Worm (Caenorhabditis elegans) whole organism, L3 larva: ENCODE measurements around the gene F58A6.5.
A peak's percentile ranks its signal among the peaks of the same experiment; 100 is the strongest.

ENCODE experiments used
- R02D3.7 ChIP-seq: fragments of 150-350 bp; optimal IDR thresholded peaks from 2 replicates; lab custom pipeline; 2014; ENCODE audit warnings: missing biosample characterization, missing genetic modification characterization
- aly-2 ChIP-seq: fragments of 150-350 bp; optimal IDR thresholded peaks from 2 replicates; lab custom pipeline; 2014; ENCODE audit warnings: missing biosample characterization, missing genetic modification characterization
- ama-1 ChIP-seq: fragments of 150-350 bp; optimal IDR thresholded peaks from 2 replicates; lab custom pipeline; 2018
- ceh-16 ChIP-seq: sonication (generic microtip); optimal IDR thresholded peaks from 2 replicates; lab custom pipeline; 2017; ENCODE audit warnings: missing biosample characterization, missing genetic modification characterization
- ceh-82 ChIP-seq: fragments of 150-350 bp; optimal IDR thresholded peaks from 2 replicates; lab custom pipeline; 2014; ENCODE audit warnings: missing biosample characterization, missing genetic modification characterization
- ceh-9 ChIP-seq: sonication (generic microtip); optimal IDR thresholded peaks from 2 replicates; lab custom pipeline; 2018; ENCODE audit warnings: missing biosample characterization, missing genetic modification characterization
- egl-27 ChIP-seq: sonication (generic microtip); optimal IDR thresholded peaks from 4 replicates; lab custom pipeline; 2017; ENCODE audit warnings: missing biosample characterization, missing genetic modification reagents, missing genetic modification characterization
- egl-5 ChIP-seq: fragments of 150-350 bp; optimal IDR thresholded peaks from 2 replicates; lab custom pipeline; 2017; ENCODE audit warnings: missing biosample characterization, missing genetic modification reagents, missing genetic modification characterization, inconsistent platforms
- elt-1 ChIP-seq: fragments of 150-350 bp; optimal IDR thresholded peaks from 2 replicates; lab custom pipeline; 2014; ENCODE audit warnings: missing biosample characterization, missing genetic modification characterization
- elt-2 ChIP-seq: sonication (generic microtip); optimal IDR thresholded peaks from 2 replicates; lab custom pipeline; 2016; ENCODE audit warnings: missing genetic modification reagents, mild to moderate bottlenecking, missing genetic modification characterization, missing compliant biosample characterization
- elt-3 ChIP-seq, 3 experiments: fragments of 150-350 bp in 1 of 3; sonication (generic microtip) in 2 of 3; optimal IDR thresholded peaks; 2 replicates in 2 of 3; 4 replicates in 1 of 3; lab custom pipeline; 2014 to 2017; ENCODE audit warnings: missing biosample characterization in 3 of 3, missing genetic modification characterization in 3 of 3
- fkh-10 ChIP-seq: sonication (generic microtip); optimal IDR thresholded peaks from 2 replicates; lab custom pipeline; 2017; ENCODE audit warnings: missing biosample characterization, missing genetic modification reagents, missing genetic modification characterization
- fkh-2 ChIP-seq: fragments of 150-350 bp; optimal IDR thresholded peaks from 2 replicates; lab custom pipeline; 2014; ENCODE audit warnings: missing biosample characterization, missing genetic modification reagents, missing genetic modification characterization
- fos-1 ChIP-seq: fragments of 150-350 bp; optimal IDR thresholded peaks from 2 replicates; lab custom pipeline; 2014; ENCODE audit warnings: missing biosample characterization, missing genetic modification characterization
- hmg-11 ChIP-seq: sonication (generic microtip); optimal IDR thresholded peaks from 2 replicates; lab custom pipeline; 2016; ENCODE audit warnings: missing genetic modification characterization, missing compliant biosample characterization
- jun-1 ChIP-seq: fragments of 150-350 bp; optimal IDR thresholded peaks from 2 replicates; lab custom pipeline; 2014; ENCODE audit warnings: missing biosample characterization, missing genetic modification reagents, missing genetic modification characterization
- lin-15B ChIP-seq: fragments of 150-350 bp; optimal IDR thresholded peaks from 2 replicates; lab custom pipeline; 2014; ENCODE audit warnings: missing biosample characterization, missing genetic modification characterization
- lin-39 ChIP-seq: fragments of 150-350 bp; optimal IDR thresholded peaks from 2 replicates; lab custom pipeline; 2018; ENCODE audit warnings: missing biosample characterization, missing genetic modification reagents, missing genetic modification characterization
- lsy-12 ChIP-seq: sonication (generic microtip); optimal IDR thresholded peaks from 2 replicates; lab custom pipeline; 2016; ENCODE audit warnings: mild to moderate bottlenecking, missing genetic modification characterization, missing compliant biosample characterization
- mdl-1 ChIP-seq: fragments of 150-350 bp; optimal IDR thresholded peaks from 2 replicates; lab custom pipeline; 2014; ENCODE audit warnings: missing biosample characterization, missing genetic modification characterization
- mml-1 ChIP-seq: fragments of 150-350 bp; sonication (generic microtip); optimal IDR thresholded peaks from 3 replicates; lab custom pipeline; 2014; ENCODE audit warnings: missing biosample characterization, missing genetic modification characterization
- nfya-1 ChIP-seq: sonication (generic microtip); optimal IDR thresholded peaks from 2 replicates; lab custom pipeline; 2017; ENCODE audit warnings: missing genetic modification characterization, mild to moderate bottlenecking, missing compliant biosample characterization, antibody characterized with exemption, moderate library complexity; ENCODE audit not compliant: insufficient read depth
- nhr-12 ChIP-seq: fragments of 150-350 bp; optimal IDR thresholded peaks from 2 replicates; lab custom pipeline; 2014; ENCODE audit warnings: missing biosample characterization, missing genetic modification characterization
- nhr-237 ChIP-seq: fragments of 150-350 bp; optimal IDR thresholded peaks from 2 replicates; lab custom pipeline; 2014; ENCODE audit warnings: missing biosample characterization, missing genetic modification characterization
- nhr-25 ChIP-seq: sonication (generic microtip); optimal IDR thresholded peaks from 2 replicates; lab custom pipeline; 2017; ENCODE audit warnings: missing biosample characterization, missing genetic modification characterization
- nhr-28 ChIP-seq: fragments of 150-350 bp; optimal IDR thresholded peaks from 2 replicates; lab custom pipeline; 2014; ENCODE audit warnings: missing biosample characterization, missing genetic modification characterization
- nhr-43 ChIP-seq: sonication (generic microtip); optimal IDR thresholded peaks from 2 replicates; lab custom pipeline; 2016; ENCODE audit warnings: mild to moderate bottlenecking, missing genetic modification characterization, missing compliant biosample characterization; ENCODE audit not compliant: poor library complexity, severe bottlenecking
- nhr-67 ChIP-seq: fragments of 150-350 bp; optimal IDR thresholded peaks from 2 replicates; lab custom pipeline; 2014; ENCODE audit warnings: missing biosample characterization, missing genetic modification characterization
- pha-4 ChIP-seq: fragments of 150-350 bp; optimal IDR thresholded peaks from 2 replicates; lab custom pipeline; 2014; ENCODE audit warnings: missing biosample characterization, missing genetic modification reagents, missing genetic modification characterization
- pqm-1 ChIP-seq: fragments of 150-350 bp; optimal IDR thresholded peaks from 2 replicates; lab custom pipeline; 2017; ENCODE audit warnings: missing biosample characterization, missing genetic modification characterization, inconsistent platforms
- skn-1 ChIP-seq: fragments of 150-350 bp; optimal IDR thresholded peaks from 2 replicates; lab custom pipeline; 2014; ENCODE audit warnings: missing biosample characterization, missing genetic modification characterization
- snpc-4 ChIP-seq: fragments of 150-350 bp; optimal IDR thresholded peaks from 2 replicates; lab custom pipeline; 2014; ENCODE audit warnings: missing biosample characterization, missing genetic modification characterization
- tbx-2 ChIP-seq: sonication (generic microtip); optimal IDR thresholded peaks from 2 replicates; lab custom pipeline; 2016; ENCODE audit warnings: mild to moderate bottlenecking, missing genetic modification characterization, missing compliant biosample characterization
- unc-39 ChIP-seq: sonication (generic microtip); optimal IDR thresholded peaks from 4 replicates; lab custom pipeline; 2017; ENCODE audit warnings: missing biosample characterization, missing genetic modification characterization
- ztf-11 ChIP-seq: fragments of 150-350 bp; optimal IDR thresholded peaks from 2 replicates; lab custom pipeline; 2014; ENCODE audit warnings: missing biosample characterization, missing genetic modification characterization
- ztf-4 ChIP-seq: fragments of 150-350 bp; optimal IDR thresholded peaks from 2 replicates; lab custom pipeline; 2014; ENCODE audit warnings: missing biosample characterization, missing genetic modification characterization

The F58A6.5 gene

DNA sequence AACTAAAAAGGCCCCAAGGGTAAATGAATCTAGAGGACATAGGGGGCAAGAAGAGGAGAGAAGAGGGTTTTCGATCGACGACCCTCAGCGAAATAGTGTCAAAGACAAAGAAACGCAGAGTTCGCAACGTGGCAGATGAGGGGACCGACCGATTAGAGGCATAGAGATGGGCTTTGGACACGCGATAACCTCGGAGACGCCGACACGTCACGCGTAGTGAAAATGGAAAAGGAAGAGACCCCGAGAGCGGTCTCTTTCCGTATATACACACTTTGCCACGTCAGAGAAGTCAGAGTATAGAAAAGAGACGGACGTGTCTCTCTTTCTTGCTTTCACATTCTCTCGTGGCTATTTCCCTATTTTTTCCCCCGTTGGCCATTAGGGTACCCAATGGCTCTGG lies 33.2 kb upstream of the F58A6.5 start (continued):
- TF ChIP-seq aly-2 (no peak), mml-1 (no peak), ceh-16 (tag; lab: Kevin White, UChicago) (no peak), nhr-237 (no peak), ceh-82 (no peak), nfya-1 (tag; lab: Kevin White, UChicago) (peak; percentile 73), elt-2 (tag; lab: Kevin White, UChicago) (peak; percentile 61), fos-1 (tag; lab: Kevin White, UChicago) (no peak), fkh-10 (GFP tag; lab: Kevin White, UChicago) (peak; percentile 40), unc-39 (no peak), nhr-28 (no peak), ztf-11 (tag; lab: Kevin White, UChicago) (no peak), egl-5 (peak; percentile 63), ceh-9 (tag; lab: Kevin White, UChicago) (no peak), elt-3 (tag; optimal IDR thresholded peaks at IDR 0.05; lab: Kevin White, UChicago) (no peak), nhr-25 (tag; lab: Kevin White, UChicago) (peak; percentile 56), mdl-1 (tag; lab: Kevin White, UChicago) (peak; percentile 62), elt-1 (tag; lab: Kevin White, UChicago) (peak; percentile 52), egl-27 (tag; lab: Kevin White, UChicago) (no peak), tbx-2 (tag; lab: Kevin White, UChicago) (peak; percentile 71)
- TF ChIP-seq, all 47 proteins: peak for 21

DNA sequence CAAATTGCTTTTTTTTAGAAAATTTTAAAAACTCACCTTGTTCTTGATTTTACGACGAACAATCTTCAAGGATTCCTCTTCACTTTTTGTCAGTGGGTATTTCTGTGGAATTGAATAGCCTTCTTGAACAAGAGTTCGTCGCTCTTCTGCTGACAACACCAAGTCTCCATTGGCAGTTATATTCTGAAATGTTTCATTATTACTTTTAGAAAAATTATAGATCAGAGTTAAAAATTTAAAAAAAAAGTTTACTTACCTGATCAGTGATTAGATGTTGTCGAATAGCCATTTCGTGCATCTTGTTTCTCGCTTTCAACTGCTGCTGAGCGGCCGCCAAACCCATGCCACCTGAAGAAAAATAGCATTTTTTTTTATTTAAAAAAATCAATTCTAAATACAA lies 32.0 kb upstream of the F58A6.5 start:
- TF ChIP-seq pha-4 (no peak), ama-1 (lab: Kevin White, UChicago) (peak; percentile 48)
- TF ChIP-seq, all 47 proteins: peak for 1

DNA sequence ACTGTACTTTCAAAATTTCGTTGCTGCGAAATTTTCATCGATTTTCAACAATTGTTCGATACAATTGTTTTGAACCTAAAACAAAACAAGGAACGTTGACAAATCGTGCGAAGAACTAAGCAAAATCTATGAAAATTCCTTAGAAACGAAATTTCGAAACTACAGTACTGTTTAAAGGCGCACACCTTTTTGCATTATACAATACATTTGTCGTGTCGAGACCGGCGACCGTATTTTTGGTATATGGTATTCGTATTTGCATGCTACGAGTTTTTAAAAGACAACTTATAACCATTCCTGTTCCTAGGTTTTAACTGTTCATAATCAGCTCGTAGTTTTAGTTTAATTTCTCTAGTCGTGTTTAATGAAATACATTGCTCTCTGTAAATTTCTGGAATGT lies 30.4 kb upstream of the F58A6.5 start:
- TF ChIP-seq fos-1 (tag; lab: Kevin White, UChicago) (no peak), ama-1 (lab: Kevin White, UChicago) (peak; percentile 23), hmg-11 (tag; lab: Kevin White, UChicago) (no peak), nhr-43 (peak; percentile 36), elt-2 (tag; lab: Kevin White, UChicago) (peak; percentile 28), elt-1 (tag; lab: Kevin White, UChicago) (no peak), mdl-1 (tag; lab: Kevin White, UChicago) (no peak), R02D3.7 (tag; lab: Kevin White, UChicago) (no peak), nhr-12 (tag; lab: Kevin White, UChicago) (no peak)

DNA sequence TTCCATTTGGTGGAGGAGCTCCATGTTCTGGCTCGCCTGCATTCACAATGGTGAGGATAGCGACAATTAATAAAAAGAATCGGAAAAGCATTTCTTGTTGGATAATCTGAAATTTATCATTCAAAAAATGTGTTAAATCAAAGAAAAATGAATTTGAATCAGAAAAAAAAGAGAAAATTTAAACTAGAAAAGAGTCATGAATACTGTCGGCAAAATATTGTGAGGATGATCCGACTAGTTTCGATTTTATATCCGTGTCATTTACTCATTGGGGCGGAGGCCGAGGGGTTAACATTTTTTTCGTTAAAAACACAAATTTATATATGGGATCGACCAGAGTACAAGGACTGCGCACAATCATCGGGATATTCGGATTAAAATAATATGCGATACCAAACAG lies 29.7 kb upstream of the F58A6.5 start, which contains the start of gene C27D6.12:
Gene C27D6.12, minus strand, starts transcription at position 101 of the 400 bp plus-strand sequence.
- TF ChIP-seq nhr-67 (tag; lab: Kevin White, UChicago): no peak
- no peak for TF ChIP-seq ztf-4 (tag; lab: Kevin White, UChicago)
- no peak for TF ChIP-seq nfya-1 (tag; lab: Kevin White, UChicago)
- no peak for TF ChIP-seq lsy-12
- TF ChIP-seq mdl-1 (tag; lab: Kevin White, UChicago): no peak
- TF ChIP-seq elt-1 (tag; lab: Kevin White, UChicago): no peak
- no peak for TF ChIP-seq jun-1
- TF ChIP-seq elt-2 (tag; lab: Kevin White, UChicago): no peak
- no peak for TF ChIP-seq egl-5
- no peak for TF ChIP-seq nhr-237
- no peak for TF ChIP-seq pha-4
- TF ChIP-seq pqm-1: no peak
- no peak for TF ChIP-seq egl-27 (tag; lab: Kevin White, UChicago)
- no peak for TF ChIP-seq tbx-2 (tag; lab: Kevin White, UChicago)
- TF ChIP-seq hmg-11 (tag; lab: Kevin White, UChicago): no peak

DNA sequence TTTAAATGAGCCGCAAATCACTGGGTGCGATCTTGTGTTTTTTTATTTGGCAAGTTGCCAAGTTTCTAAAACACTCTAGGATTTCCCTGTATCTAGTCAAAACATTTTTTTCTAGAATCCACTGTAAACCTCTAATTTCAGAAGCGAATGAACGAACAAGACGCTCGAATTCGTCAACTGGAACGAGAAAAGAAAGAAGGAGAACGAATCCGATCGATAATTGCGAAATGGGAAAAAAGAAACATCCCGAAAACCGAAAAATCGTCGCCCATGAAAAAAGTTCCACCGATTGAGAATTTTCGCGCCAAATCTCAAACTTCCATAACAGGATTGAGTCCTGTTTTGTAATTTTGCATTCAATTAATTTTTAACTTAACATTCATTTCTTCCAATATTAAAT lies 28.7 kb upstream of the F58A6.5 start:
- TF ChIP-seq pqm-1 (no peak), nhr-237 (no peak), ama-1 (lab: Kevin White, UChicago) (no peak), hmg-11 (tag; lab: Kevin White, UChicago) (no peak), unc-39 (no peak), pha-4 (no peak), fkh-2 (no peak), lin-39 (tag; lab: Kevin White, UChicago) (no peak), tbx-2 (tag; lab: Kevin White, UChicago) (no peak), nhr-25 (tag; lab: Kevin White, UChicago) (no peak), skn-1 (tag; lab: Kevin White, UChicago) (no peak), lin-15B (no peak), ceh-16 (tag; lab: Kevin White, UChicago) (no peak), nhr-28 (no peak), egl-5 (no peak), ztf-4 (tag; lab: Kevin White, UChicago) (no peak), nhr-67 (tag; lab: Kevin White, UChicago) (no peak), jun-1 (no peak), snpc-4 (tag; lab: Kevin White, UChicago) (no peak), nhr-43 (no peak)
